Fruit fly (Drosophila melanogaster): ENCODE measurements around the gene CG1640.

- TF ChIP-seq insv (optimal IDR thresholded peaks at IDR 0.05): no peak
- TF ChIP-seq Myc (optimal IDR thresholded peaks at IDR 0.05): no peak
- no peak for TF ChIP-seq psq (optimal IDR thresholded peaks at IDR 0.05)
Measured at dm6 chrX:13358948-13359347, 11.5 kb upstream of the CG1640 start, which contains the start of gene Syt12.

All from Kc167 (cell line).